Fruit fly (Drosophila melanogaster): Measurements from ENCODE around the gene Tom.

The Tom gene

DNA sequence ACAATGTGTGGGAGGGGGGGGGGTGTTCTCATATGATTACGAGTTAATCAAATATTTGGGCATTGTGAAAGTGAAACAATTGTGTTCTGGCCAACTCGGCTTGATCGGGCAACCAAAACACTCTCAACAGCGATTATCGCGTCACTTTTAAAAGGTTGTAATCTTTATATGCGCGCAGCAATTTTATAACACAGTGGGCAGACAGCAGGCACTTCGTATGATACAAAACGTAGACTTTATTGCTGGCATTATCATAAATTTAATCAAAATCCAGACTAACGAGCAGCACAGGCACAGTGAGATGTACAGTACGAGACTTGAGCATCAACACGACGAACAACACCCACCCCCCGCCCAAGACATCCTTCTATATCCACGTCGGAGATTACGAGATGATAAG is 23.7 kb downstream of the Tom start:
- TF ChIP-seq psq (optimal IDR thresholded peaks at IDR 0.05) (no peak), insv (optimal IDR thresholded peaks at IDR 0.05) (no peak), Sin3A (optimal IDR thresholded peaks at IDR 0.05) (no peak), Myc (optimal IDR thresholded peaks at IDR 0.05) (no peak), h (optimal IDR thresholded peaks at IDR 0.05) (no peak), ttk (optimal IDR thresholded peaks at IDR 0.05) (no peak)

DNA sequence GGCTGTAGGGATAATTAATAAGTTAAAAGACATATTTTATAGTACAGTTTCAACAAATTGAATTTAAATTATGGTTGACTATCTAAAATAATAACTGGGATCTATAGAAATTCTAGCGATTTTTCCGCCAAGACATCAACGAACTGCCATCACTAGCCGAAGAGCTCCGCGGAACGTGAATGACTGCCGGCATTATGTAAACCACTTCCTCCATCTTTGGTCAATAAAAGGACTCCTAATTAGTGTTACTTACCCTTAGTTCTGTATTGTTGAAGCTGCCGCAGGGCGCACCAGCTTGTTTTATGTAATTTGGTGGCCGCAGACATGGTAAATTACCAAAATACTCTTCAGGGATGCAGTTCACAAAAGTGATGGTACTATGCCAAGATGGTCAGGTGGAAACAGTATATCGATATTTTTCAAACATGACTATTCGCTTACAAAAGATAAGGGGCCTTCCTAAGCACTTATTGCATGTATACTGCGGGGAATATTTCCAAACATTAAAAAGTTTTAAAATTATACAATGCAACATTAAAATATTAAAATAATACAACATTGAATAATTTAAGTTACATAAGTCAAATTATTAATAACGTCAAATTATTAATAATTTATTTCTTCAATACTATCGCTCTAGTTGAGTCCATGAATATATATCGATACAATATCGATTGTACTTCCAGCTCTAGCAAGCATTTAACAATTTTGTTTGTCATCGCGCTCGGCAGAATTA is 30.3 kb downstream of the Tom start, which contains the start of the genes mRpL39 and Prosbeta2:
TSS of gene mRpL39 (minus strand) at position 383 of the 736 bp plus-strand sequence.
TSS of gene Prosbeta2 (plus strand) at position 668 of the 736 bp plus-strand sequence.
- no peak for TF ChIP-seq insv (optimal IDR thresholded peaks at IDR 0.05)
- TF ChIP-seq Myc (optimal IDR thresholded peaks at IDR 0.05): no peak
- TF ChIP-seq psq (optimal IDR thresholded peaks at IDR 0.05): no peak
- no peak for TF ChIP-seq h (optimal IDR thresholded peaks at IDR 0.05)
- TF ChIP-seq Sin3A (optimal IDR thresholded peaks at IDR 0.05): no peak
- no peak for TF ChIP-seq ttk (optimal IDR thresholded peaks at IDR 0.05)

DNA sequence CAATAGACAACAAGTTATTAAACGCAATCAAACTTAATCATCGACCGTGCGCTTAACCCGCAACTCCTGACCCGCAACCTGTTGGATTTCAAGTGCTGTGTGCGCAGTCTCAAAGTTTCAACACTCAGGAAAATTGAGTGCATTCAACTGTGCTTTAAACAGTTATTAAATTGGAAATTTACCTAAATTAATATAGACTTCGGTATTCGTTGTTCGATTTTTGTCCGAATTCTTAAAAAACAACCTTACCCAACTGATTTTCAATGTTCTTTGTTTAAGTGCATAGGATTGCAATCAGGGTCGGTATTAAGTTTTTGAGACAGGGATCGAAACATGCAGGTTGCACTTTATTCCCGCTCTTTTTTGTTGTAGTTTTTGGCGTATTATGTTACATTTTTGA is 35.9 kb downstream of the Tom start:
- no peak for TF ChIP-seq Sin3A (optimal IDR thresholded peaks at IDR 0.05)
- no peak for TF ChIP-seq insv (optimal IDR thresholded peaks at IDR 0.05)
- no peak for TF ChIP-seq h (optimal IDR thresholded peaks at IDR 0.05)
- no peak for TF ChIP-seq psq (optimal IDR thresholded peaks at IDR 0.05)
- no peak for TF ChIP-seq Myc (optimal IDR thresholded peaks at IDR 0.05)
- no peak for TF ChIP-seq ttk (optimal IDR thresholded peaks at IDR 0.05)

DNA sequence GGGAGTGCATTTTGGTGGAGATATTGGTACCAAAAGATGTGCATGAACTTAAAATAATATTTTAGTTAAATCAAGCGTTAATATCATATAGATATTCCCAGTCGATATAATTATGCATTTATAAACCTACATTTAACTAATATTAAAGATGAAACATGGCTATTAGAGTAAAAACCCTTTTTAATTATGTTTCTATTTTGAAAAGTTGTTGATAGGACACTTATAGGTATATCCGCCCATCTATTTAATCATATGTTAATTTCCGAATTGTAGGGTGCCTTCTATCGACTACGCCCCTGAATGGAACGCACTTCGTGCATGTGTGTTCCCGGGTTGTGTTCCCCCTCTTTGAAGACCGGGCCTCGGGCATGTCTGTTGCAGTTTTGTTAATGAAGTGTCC is 36.6 kb downstream of the Tom start:
- TF ChIP-seq h (optimal IDR thresholded peaks at IDR 0.05) (no peak), insv (optimal IDR thresholded peaks at IDR 0.05) (no peak), ttk (optimal IDR thresholded peaks at IDR 0.05) (no peak), psq (optimal IDR thresholded peaks at IDR 0.05) (no peak), Myc (optimal IDR thresholded peaks at IDR 0.05) (no peak), Sin3A (optimal IDR thresholded peaks at IDR 0.05) (no peak)

DNA sequence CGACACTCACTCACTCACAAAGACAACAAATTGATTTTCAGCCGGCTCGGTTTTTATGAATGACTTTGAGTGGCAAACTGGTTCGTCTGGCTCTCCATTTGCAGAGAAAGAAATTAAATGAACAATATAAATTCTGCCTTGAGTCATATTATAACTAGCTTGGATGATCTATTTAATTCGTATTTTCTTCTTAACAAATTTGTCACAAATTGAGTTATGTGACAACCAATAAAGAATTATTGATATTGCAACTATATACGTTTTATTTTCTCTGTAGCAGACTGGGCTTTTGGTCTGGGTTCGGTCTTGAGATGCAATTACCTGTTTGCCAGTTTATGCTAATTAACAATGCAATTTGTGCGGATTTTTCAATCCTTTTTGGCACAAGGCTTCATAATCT is 37.7 kb downstream of the Tom start:
- TF ChIP-seq psq (optimal IDR thresholded peaks at IDR 0.05) (no peak), Myc (optimal IDR thresholded peaks at IDR 0.05) (no peak), insv (optimal IDR thresholded peaks at IDR 0.05) (no peak), ttk (optimal IDR thresholded peaks at IDR 0.05) (no peak), Sin3A (optimal IDR thresholded peaks at IDR 0.05) (no peak), h (optimal IDR thresholded peaks at IDR 0.05) (no peak)

DNA sequence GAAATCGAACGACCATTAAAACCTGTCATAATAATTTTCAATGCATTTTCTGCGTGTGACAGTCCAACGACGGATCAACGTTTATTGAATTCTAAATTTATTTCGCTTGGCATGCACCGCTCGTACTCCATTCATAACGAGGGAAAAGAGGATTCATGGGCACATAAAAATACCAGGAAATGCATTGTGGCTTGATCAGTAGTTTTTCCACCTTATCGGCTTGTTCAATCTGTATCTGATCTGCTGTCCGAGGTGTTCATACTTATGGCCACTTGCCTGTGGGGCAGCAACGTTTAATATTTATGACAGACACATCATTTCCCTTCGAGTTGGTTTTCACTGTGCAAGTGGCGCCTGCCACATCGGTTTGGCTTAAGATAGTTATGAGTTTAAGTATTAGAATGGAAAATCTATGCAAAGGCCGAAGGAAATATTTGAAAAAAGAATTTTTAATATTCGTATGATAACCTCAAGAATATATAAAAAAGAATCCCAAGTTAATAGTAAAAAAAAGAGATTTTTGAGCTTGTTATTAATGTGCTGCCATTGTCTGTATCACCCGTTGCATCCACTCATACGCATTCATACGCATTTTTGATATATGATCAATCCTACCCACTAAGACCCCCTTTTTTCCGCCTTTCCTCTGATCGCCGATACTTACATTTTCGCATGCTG is 38.3 kb downstream of the Tom start:
- TF ChIP-seq insv (optimal IDR thresholded peaks at IDR 0.05) (no peak), ttk (optimal IDR thresholded peaks at IDR 0.05) (no peak), Sin3A (optimal IDR thresholded peaks at IDR 0.05) (no peak), psq (optimal IDR thresholded peaks at IDR 0.05) (no peak), h (optimal IDR thresholded peaks at IDR 0.05) (no peak), Myc (optimal IDR thresholded peaks at IDR 0.05) (no peak)

DNA sequence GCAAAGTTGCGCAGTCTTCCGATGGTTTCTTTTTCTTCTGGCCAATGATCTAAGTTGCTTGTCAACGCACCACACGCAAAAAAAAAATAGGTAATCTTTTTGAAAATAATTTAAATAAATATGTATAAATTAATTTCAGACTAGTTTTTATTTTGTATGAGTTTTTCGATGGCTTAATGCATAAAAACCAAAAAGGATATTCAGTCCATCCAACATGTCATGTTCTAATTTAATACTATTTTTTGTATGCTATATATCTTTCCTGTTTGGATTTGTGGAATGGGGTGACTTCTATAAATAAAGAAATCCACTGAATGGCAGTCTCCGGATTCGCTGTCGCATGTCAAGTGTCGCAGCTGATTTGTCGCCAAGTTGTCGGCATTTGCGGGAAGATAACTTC is 40.5 kb downstream of the Tom start:
- no peak for TF ChIP-seq insv (optimal IDR thresholded peaks at IDR 0.05)
- TF ChIP-seq ttk (optimal IDR thresholded peaks at IDR 0.05): no peak
- TF ChIP-seq psq (optimal IDR thresholded peaks at IDR 0.05): no peak
- no peak for TF ChIP-seq Sin3A (optimal IDR thresholded peaks at IDR 0.05)
- no peak for TF ChIP-seq h (optimal IDR thresholded peaks at IDR 0.05)
- TF ChIP-seq Myc (optimal IDR thresholded peaks at IDR 0.05): no peak

DNA sequence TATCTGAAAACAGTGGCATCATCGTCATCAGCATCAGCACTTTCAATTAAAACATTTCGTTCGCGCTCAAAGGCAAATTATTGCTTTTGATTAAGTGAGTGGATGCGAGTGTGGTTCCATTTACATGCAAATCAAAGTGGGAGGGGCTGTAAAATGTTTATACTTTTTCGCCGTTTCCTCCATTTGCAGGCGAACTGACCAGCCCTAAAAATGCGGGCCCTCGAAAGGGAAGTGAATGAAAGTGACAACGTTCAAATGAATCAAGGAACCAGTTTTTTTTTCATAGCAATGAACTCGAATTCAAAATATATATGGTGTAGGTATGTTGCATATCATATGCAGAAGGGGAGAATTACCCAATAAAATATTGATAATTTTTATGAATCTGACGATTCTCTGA is 41.5 kb downstream of the Tom start:
- no peak for TF ChIP-seq h (optimal IDR thresholded peaks at IDR 0.05)
- no peak for TF ChIP-seq Sin3A (optimal IDR thresholded peaks at IDR 0.05)
- TF ChIP-seq insv (optimal IDR thresholded peaks at IDR 0.05): no peak
- no peak for TF ChIP-seq psq (optimal IDR thresholded peaks at IDR 0.05)
- no peak for TF ChIP-seq ttk (optimal IDR thresholded peaks at IDR 0.05)
- no peak for TF ChIP-seq Myc (optimal IDR thresholded peaks at IDR 0.05)

DNA sequence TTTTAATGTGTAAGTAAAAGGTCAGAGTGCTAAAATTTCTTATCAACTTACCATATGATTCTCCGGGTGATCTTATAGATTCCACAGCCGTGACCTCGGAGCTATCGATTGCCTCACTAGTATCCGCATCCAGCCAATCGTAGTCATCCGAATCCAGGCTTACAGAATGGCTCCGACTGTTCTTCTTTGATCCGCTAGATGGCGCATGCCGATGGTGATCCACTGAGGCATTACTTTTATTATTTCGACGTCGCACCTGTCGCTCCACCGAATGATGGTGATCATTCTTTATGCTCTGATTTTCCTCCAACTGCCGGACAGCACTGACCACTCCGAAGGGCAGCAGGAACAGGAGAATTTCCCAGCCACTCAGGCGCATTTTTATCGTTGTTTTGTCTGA is 42.0 kb downstream of the Tom start:
- TF ChIP-seq insv (optimal IDR thresholded peaks at IDR 0.05) (no peak), psq (optimal IDR thresholded peaks at IDR 0.05) (no peak), ttk (optimal IDR thresholded peaks at IDR 0.05) (no peak), Sin3A (optimal IDR thresholded peaks at IDR 0.05) (no peak), h (optimal IDR thresholded peaks at IDR 0.05) (no peak), Myc (optimal IDR thresholded peaks at IDR 0.05) (no peak)

DNA sequence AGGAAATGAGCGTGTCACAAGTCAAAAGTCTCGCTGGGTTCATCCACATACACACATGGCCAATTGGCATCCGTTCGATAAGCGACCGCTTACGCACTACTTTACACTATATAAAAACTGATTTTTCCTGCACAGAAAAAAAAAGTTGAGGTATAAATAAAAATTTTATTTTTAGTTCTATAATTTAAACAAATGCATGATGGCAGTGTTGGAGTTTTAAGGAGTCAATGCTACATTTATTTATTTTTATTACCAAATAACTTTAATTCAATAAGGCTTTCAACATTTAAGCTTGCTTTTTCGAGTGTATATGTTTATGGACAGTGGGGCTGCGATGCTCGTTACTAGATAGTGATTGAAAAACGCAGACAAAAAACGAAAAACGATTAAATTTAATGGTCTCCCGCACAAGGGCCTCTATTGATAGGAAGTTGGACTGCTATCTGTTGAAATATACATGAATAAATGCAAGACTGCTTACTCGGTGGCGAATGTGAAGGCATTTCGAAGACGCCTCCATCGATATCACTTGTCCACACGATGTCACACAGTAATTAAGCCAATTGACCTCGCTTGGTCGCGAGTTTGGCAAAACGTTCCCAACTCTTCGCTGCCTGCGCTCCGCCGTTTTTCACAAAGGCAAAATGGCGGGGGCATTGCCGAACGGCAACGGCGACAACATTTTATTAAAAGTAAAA is 42.6 kb downstream of the Tom start:
- TF ChIP-seq ttk (optimal IDR thresholded peaks at IDR 0.05) (no peak), insv (optimal IDR thresholded peaks at IDR 0.05) (no peak), Sin3A (optimal IDR thresholded peaks at IDR 0.05) (no peak), h (optimal IDR thresholded peaks at IDR 0.05) (no peak), psq (optimal IDR thresholded peaks at IDR 0.05) (no peak), Myc (optimal IDR thresholded peaks at IDR 0.05) (no peak)

DNA sequence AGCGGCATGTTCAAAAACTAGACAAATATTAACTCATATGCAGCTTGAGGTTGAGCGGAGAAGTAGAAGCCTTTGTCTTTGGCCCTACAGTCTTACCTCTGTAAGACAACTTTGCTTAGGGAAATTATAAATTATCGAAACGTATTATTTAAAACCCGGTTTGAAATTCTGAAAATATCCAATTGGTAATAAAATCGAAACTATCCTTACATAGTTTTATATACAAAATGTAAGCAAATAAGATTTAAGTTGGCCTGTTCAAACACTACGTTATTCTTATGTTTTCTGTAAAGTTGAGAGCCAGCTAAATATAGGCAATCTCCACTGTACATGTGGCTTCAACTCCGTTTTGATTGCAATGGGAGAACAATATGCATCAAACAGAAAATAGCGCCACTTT is 44.2 kb downstream of the Tom start:
- TF ChIP-seq Sin3A (optimal IDR thresholded peaks at IDR 0.05) (no peak), psq (optimal IDR thresholded peaks at IDR 0.05) (no peak), h (optimal IDR thresholded peaks at IDR 0.05) (no peak), ttk (optimal IDR thresholded peaks at IDR 0.05) (no peak), insv (optimal IDR thresholded peaks at IDR 0.05) (no peak)
